Fruit fly (Drosophila melanogaster) whole organism, embryonic: ENCODE results near the gene CG10226.
A peak's percentile ranks its signal among the peaks of the same experiment; 100 is the strongest.

ENCODE experiments used
- Bteb2 ChIP-seq: fragments of 200-800 bp; sonication (Bioruptor generic); optimal IDR thresholded peaks from 2 replicates; lab custom pipeline; 2016; ENCODE audit warnings: missing biosample characterization, missing genetic modification characterization
- CG1024 ChIP-seq: fragments of 200-800 bp; sonication (Bioruptor generic); IDR thresholded peaks from 2 replicates; pipeline ENCODE4 v1.3.6; 2022; ENCODE audit warnings: missing biosample characterization, missing genetic modification characterization
- CG10654 ChIP-seq: fragments of 200-800 bp; sonication (Bioruptor generic); optimal IDR thresholded peaks from 2 replicates; lab custom pipeline; 2016; ENCODE audit warnings: missing biosample characterization, missing genetic modification characterization
- CG11085 ChIP-seq: fragments of 200-800 bp; sonication (Bioruptor generic); IDR thresholded peaks from 2 replicates; pipeline ENCODE4 v1.3.6; 2022; ENCODE audit warnings: missing biosample characterization, missing genetic modification characterization
- CG11093 ChIP-seq: fragments of 200-800 bp; sonication (Bioruptor generic); IDR thresholded peaks from 3 replicates; pipeline ENCODE4 v1.3.6; 2022; ENCODE audit warnings: missing biosample characterization, missing genetic modification characterization
- CG11456 ChIP-seq: fragments of 200-800 bp; sonication (Bioruptor generic); IDR thresholded peaks from 3 replicates; pipeline ENCODE4 v1.3.6; 2022; ENCODE audit warnings: missing biosample characterization, missing genetic modification characterization
- CG12219 ChIP-seq: fragments of 200-800 bp; sonication (Bioruptor generic); optimal IDR thresholded peaks from 3 replicates; lab custom pipeline; 2018; ENCODE audit warnings: missing biosample characterization, mild to moderate bottlenecking, missing genetic modification characterization
- CG1233 ChIP-seq: fragments of 200-800 bp; sonication (Bioruptor generic); optimal IDR thresholded peaks from 4 replicates; lab custom pipeline; 2018; ENCODE audit warnings: missing biosample characterization, mild to moderate bottlenecking, missing genetic modification characterization
- CG13296 ChIP-seq: fragments of 200-800 bp; sonication (Bioruptor generic); optimal IDR thresholded peaks from 3 replicates; lab custom pipeline; 2018; ENCODE audit warnings: missing biosample characterization, mild to moderate bottlenecking, missing genetic modification characterization
- CG13424 ChIP-seq: fragments of 200-800 bp; sonication (Bioruptor generic); optimal IDR thresholded peaks from 2 replicates; lab custom pipeline; 2019; ENCODE audit warnings: missing biosample characterization, mild to moderate bottlenecking, missing genetic modification characterization, moderate library complexity
- CG13894 ChIP-seq: fragments of 200-800 bp; sonication (Bioruptor generic); optimal IDR thresholded peaks from 3 replicates; lab custom pipeline; 2018; ENCODE audit warnings: missing biosample characterization, mild to moderate bottlenecking, missing genetic modification characterization, moderate library complexity
- CG2202 ChIP-seq: fragments of 200-800 bp; sonication (Bioruptor generic); optimal IDR thresholded peaks from 2 replicates; lab custom pipeline; 2018; ENCODE audit warnings: missing biosample characterization, mild to moderate bottlenecking, missing genetic modification characterization
- CG31441 ChIP-seq: fragments of 200-800 bp; sonication (Bioruptor generic); IDR thresholded peaks from 2 replicates; pipeline ENCODE4 v1.3.6; 2022; ENCODE audit warnings: missing biosample characterization, missing genetic modification characterization
- CG33213 ChIP-seq: fragments of 200-800 bp; sonication (Bioruptor generic); optimal IDR thresholded peaks from 3 replicates; lab custom pipeline; 2016; ENCODE audit warnings: missing biosample characterization, missing genetic modification characterization
- CG34422 ChIP-seq: fragments of 200-800 bp; sonication (Bioruptor generic); IDR thresholded peaks from 3 replicates; pipeline ENCODE4 v1.3.6; 2022; ENCODE audit warnings: missing biosample characterization, missing genetic modification characterization
- CG5245 ChIP-seq: fragments of 200-800 bp; sonication (Bioruptor generic); optimal IDR thresholded peaks from 3 replicates; lab custom pipeline; 2016; ENCODE audit warnings: missing biosample characterization, missing genetic modification characterization
- CG6175 ChIP-seq: fragments of 200-800 bp; sonication (Bioruptor generic); IDR thresholded peaks from 3 replicates; pipeline ENCODE4 v1.3.6; 2022; ENCODE audit warnings: missing biosample characterization, missing genetic modification characterization
- CG8924 ChIP-seq: fragments of 200-800 bp; optimal IDR thresholded peaks from 3 replicates; lab custom pipeline; 2019; ENCODE audit warnings: missing biosample characterization, mild to moderate bottlenecking, missing genetic modification characterization, moderate library complexity
- CG9797 ChIP-seq: fragments of 200-800 bp; sonication (Bioruptor generic); optimal IDR thresholded peaks from 3 replicates; lab custom pipeline; 2018; ENCODE audit warnings: missing biosample characterization, mild to moderate bottlenecking, missing genetic modification characterization
- CHES-1-like ChIP-seq: fragments of 200-800 bp; sonication (Bioruptor generic); optimal IDR thresholded peaks from 2 replicates; lab custom pipeline; 2016; ENCODE audit warnings: missing biosample characterization, missing genetic modification characterization
- Dip3 ChIP-seq: fragments of 200-800 bp; sonication (Bioruptor generic); optimal IDR thresholded peaks from 3 replicates; lab custom pipeline; 2016; ENCODE audit warnings: missing biosample characterization, missing genetic modification characterization
- Doc2 ChIP-seq: fragments of 200-800 bp; sonication (Bioruptor generic); IDR thresholded peaks from 2 replicates; pipeline ENCODE4 v1.3.6; 2022; ENCODE audit warnings: missing biosample characterization, missing genetic modification characterization
- Eip74EF ChIP-seq, 2 experiments: fragments of 200-800 bp in 1 of 2; fragments of >200 bp in 1 of 2; sonication (Bioruptor generic) in 1 of 2; optimal IDR thresholded peaks; 2 replicates each; lab custom pipeline; 2017 to 2019; ENCODE audit warnings: missing biosample characterization in 2 of 2, missing genetic modification characterization in 2 of 2, mild to moderate bottlenecking in 1 of 2, moderate library complexity in 1 of 2
- GATAe ChIP-seq: fragments of 200-800 bp; sonication (Bioruptor generic); conservative IDR thresholded peaks from 2 replicates; pipeline ENCODE4 v1.3.6; 2022; ENCODE audit warnings: missing biosample characterization, missing genetic modification characterization
- H2.0 ChIP-seq: fragments of 200-800 bp; sonication (Bioruptor generic); IDR thresholded peaks from 2 replicates; pipeline ENCODE4 v1.3.6; 2022; ENCODE audit warnings: missing biosample characterization, missing genetic modification characterization
- HLH54F ChIP-seq: fragments of 200-800 bp; sonication (Bioruptor generic); optimal IDR thresholded peaks from 3 replicates; lab custom pipeline; 2016; ENCODE audit warnings: missing biosample characterization, missing genetic modification characterization
- Mes4 ChIP-seq: fragments of 200-800 bp; sonication (Bioruptor generic); optimal IDR thresholded peaks from 2 replicates; lab custom pipeline; 2016; ENCODE audit warnings: missing biosample characterization, missing genetic modification characterization
- Nf-YA ChIP-seq: fragments of 200-800 bp; sonication (Bioruptor generic); IDR thresholded peaks from 2 replicates; pipeline ENCODE4 v1.3.6; 2022; ENCODE audit warnings: missing biosample characterization, missing genetic modification characterization
- Rx ChIP-seq: fragments of 200-800 bp; sonication (Bioruptor generic); IDR thresholded peaks from 2 replicates; pipeline ENCODE4 v1.3.6; 2022; ENCODE audit warnings: missing biosample characterization, missing genetic modification characterization
- aop ChIP-seq: fragments of 200-800 bp; sonication (Bioruptor generic); IDR thresholded peaks from 2 replicates; pipeline ENCODE4 v1.3.6; 2022; ENCODE audit warnings: missing biosample characterization, missing genetic modification characterization
- ci ChIP-seq: fragments of 200-800 bp; sonication (Bioruptor generic); IDR thresholded peaks from 3 replicates; pipeline ENCODE4 v1.3.6; 2022; ENCODE audit warnings: missing biosample characterization, missing genetic modification characterization
- crp ChIP-seq, 2 experiments: fragments of 200-800 bp; sonication (Bioruptor generic); optimal IDR thresholded peaks; 2 replicates in 1 of 2; 3 replicates in 1 of 2; lab custom pipeline; 2017; ENCODE audit warnings: missing biosample characterization in 2 of 2, missing genetic modification characterization in 2 of 2, mild to moderate bottlenecking in 1 of 2, moderate library complexity in 1 of 2
- dysf ChIP-seq: fragments of 200-800 bp; sonication (Bioruptor generic); IDR thresholded peaks from 3 replicates; pipeline ENCODE4 v1.3.6; 2022; ENCODE audit warnings: missing biosample characterization, missing genetic modification characterization
- emc ChIP-seq: fragments of 200-800 bp; sonication (Bioruptor generic); optimal IDR thresholded peaks from 2 replicates; lab custom pipeline; 2016; ENCODE audit warnings: missing biosample characterization, missing genetic modification characterization
- fu2 ChIP-seq: fragments of 200-800 bp; sonication (Bioruptor generic); optimal IDR thresholded peaks from 2 replicates; lab custom pipeline; 2016; ENCODE audit warnings: missing biosample characterization, missing genetic modification characterization
- h ChIP-seq: fragments of >200 bp; optimal IDR thresholded peaks from 2 replicates; lab custom pipeline; 2017
- hb ChIP-seq: fragments of 200-800 bp; sonication (Bioruptor generic); IDR thresholded peaks from 3 replicates; pipeline ENCODE4 v1.3.6; 2022; ENCODE audit warnings: missing biosample characterization, missing genetic modification characterization; ENCODE audit not compliant: partially characterized antibody
- her ChIP-seq: fragments of 200-800 bp; sonication (Bioruptor generic); optimal IDR thresholded peaks from 2 replicates; lab custom pipeline; 2016; ENCODE audit warnings: missing biosample characterization, missing genetic modification characterization
- luna ChIP-seq: fragments of 200-800 bp; sonication (Bioruptor generic); optimal IDR thresholded peaks from 2 replicates; lab custom pipeline; 2016; ENCODE audit warnings: missing biosample characterization, missing genetic modification characterization
- nerfin-2 ChIP-seq: fragments of 200-800 bp; sonication (Bioruptor generic); IDR thresholded peaks from 2 replicates; pipeline ENCODE4 v1.3.6; 2022; ENCODE audit warnings: missing biosample characterization, missing genetic modification characterization; ENCODE audit not compliant: partially characterized antibody
- org-1 ChIP-seq: fragments of 200-800 bp; sonication (Bioruptor generic); optimal IDR thresholded peaks from 2 replicates; lab custom pipeline; 2017; ENCODE audit warnings: missing biosample characterization, missing genetic modification characterization
- phol ChIP-seq: fragments of 200-800 bp; sonication (Bioruptor generic); optimal IDR thresholded peaks from 3 replicates; lab custom pipeline; 2018; ENCODE audit warnings: missing biosample characterization, mild to moderate bottlenecking, missing genetic modification characterization, moderate library complexity
- ranshi ChIP-seq: fragments of 200-800 bp; sonication (Bioruptor generic); IDR thresholded peaks from 2 replicates; pipeline ENCODE4 v1.3.6; 2022; ENCODE audit warnings: missing biosample characterization, missing genetic modification characterization
- repo ChIP-seq: fragments of 200-800 bp; sonication (Bioruptor generic); optimal IDR thresholded peaks from 2 replicates; lab custom pipeline; 2016; ENCODE audit warnings: missing biosample characterization, missing genetic modification characterization
- slou ChIP-seq: fragments of 200-800 bp; sonication (Bioruptor generic); optimal IDR thresholded peaks from 3 replicates; lab custom pipeline; 2016; ENCODE audit warnings: missing biosample characterization, missing genetic modification characterization
- stwl ChIP-seq: fragments of 200-800 bp; sonication (Bioruptor generic); optimal IDR thresholded peaks from 3 replicates; lab custom pipeline; 2018; ENCODE audit warnings: missing biosample characterization, mild to moderate bottlenecking, missing genetic modification characterization, moderate library complexity
- sug ChIP-seq: fragments of 200-800 bp; optimal IDR thresholded peaks from 2 replicates; lab custom pipeline; 2019; ENCODE audit warnings: missing biosample characterization, mild to moderate bottlenecking, missing genetic modification characterization, moderate library complexity
- toy ChIP-seq: fragments of 200-800 bp; sonication (Bioruptor generic); IDR thresholded peaks from 2 replicates; pipeline ENCODE4 v1.3.6; 2022; ENCODE audit warnings: missing biosample characterization, missing genetic modification characterization
- unc-4 ChIP-seq: fragments of 200-800 bp; sonication (Bioruptor generic); IDR thresholded peaks from 2 replicates; pipeline ENCODE4 v1.3.6; 2022; ENCODE audit warnings: missing biosample characterization, missing genetic modification characterization; ENCODE audit not compliant: partially characterized antibody
- usp ChIP-seq: fragments of >200 bp; optimal IDR thresholded peaks from 2 replicates; lab custom pipeline; 2017; ENCODE audit warnings: missing biosample characterization, missing genetic modification characterization
- wor ChIP-seq: fragments of 200-800 bp; sonication (Bioruptor generic); IDR thresholded peaks from 2 replicates; pipeline ENCODE4 v1.3.6; 2022; ENCODE audit warnings: missing biosample characterization, missing genetic modification characterization
- z ChIP-seq: fragments of 200-800 bp; sonication (Bioruptor generic); IDR thresholded peaks from 3 replicates; pipeline ENCODE4 v1.3.6; 2022; ENCODE audit warnings: missing biosample characterization, missing genetic modification characterization
- zfh1 ChIP-seq: fragments of 200-800 bp; sonication (Bioruptor generic); IDR thresholded peaks from 3 replicates; pipeline ENCODE4 v1.3.6; 2022; ENCODE audit warnings: missing biosample characterization, missing genetic modification characterization

The CG10226 gene

DNA sequence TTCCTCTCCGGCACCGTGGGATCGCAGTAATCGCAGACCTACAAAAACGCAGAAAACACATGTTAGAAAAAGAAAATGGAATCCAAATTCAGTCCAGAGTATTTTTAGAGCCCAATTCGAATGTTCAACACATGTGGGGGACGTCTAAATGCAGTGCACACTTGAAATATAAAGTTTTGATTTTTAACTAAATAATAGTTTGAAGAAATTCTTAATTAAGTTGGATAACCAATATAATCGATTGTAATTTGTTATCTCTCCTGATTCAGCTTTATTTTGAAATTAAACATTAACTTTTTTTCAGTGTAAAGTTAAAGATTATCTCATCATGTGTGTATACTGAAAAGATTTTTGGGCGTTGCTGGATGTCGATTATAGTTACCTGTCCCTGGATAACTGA lies 22.7 kb downstream of the CG10226 start (continued):
- TF ChIP-seq CG11456 (GFP tag; lab: Robert Waterston, UW), result no peak
- TF ChIP-seq CG1233 (GFP tag; lab: Kevin White, UChicago), result peak; percentile 61
- peak; percentile 58 for TF ChIP-seq Nf-YA (GFP tag; lab: Robert Waterston, UW)
- TF ChIP-seq Mes4 (GFP tag; lab: Kevin White, UChicago), result peak; percentile 18
- no peak for TF ChIP-seq h (lab: Kevin White, UChicago)
- no peak for TF ChIP-seq unc-4
- TF ChIP-seq phol (tag; lab: Kevin White, UChicago), result peak; percentile 86
- TF ChIP-seq CG1024, result peak; percentile 67
- no peak for TF ChIP-seq HLH54F (GFP tag; lab: Kevin White, UChicago)
- TF ChIP-seq CG11085, result no peak
- peak in 1 of 2 experiments; percentile 50 for TF ChIP-seq Eip74EF (GFP tag; optimal IDR thresholded peaks at IDR 0.05; lab: Kevin White, UChicago)
- no peak for TF ChIP-seq CG13894 (tag; lab: Kevin White, UChicago)
- no peak for TF ChIP-seq CG13296 (GFP tag; lab: Kevin White, UChicago)
- TF ChIP-seq crp (GFP tag; optimal IDR thresholded peaks at IDR 0.05; lab: Kevin White, UChicago), result peak in 1 of 2 experiments; percentile 22
- peak; percentile 46 for TF ChIP-seq CG12219 (GFP tag; lab: Kevin White, UChicago)
- no peak for TF ChIP-seq luna (GFP tag; lab: Kevin White, UChicago)
- no peak for TF ChIP-seq toy (GFP tag; lab: Robert Waterston, UW)
- TF ChIP-seq ranshi (GFP tag; lab: Robert Waterston, UW), result peak; percentile 50; the same call in 1 of the 2 replicates
- no peak for TF ChIP-seq CG33213 (GFP tag; lab: Kevin White, UChicago)
- TF ChIP-seq CG10654 (GFP tag; lab: Kevin White, UChicago), result peak; percentile 44
- no peak for TF ChIP-seq CG6175 (GFP tag; lab: Robert Waterston, UW)
- TF ChIP-seq dysf (GFP tag; lab: Robert Waterston, UW), result peak; percentile 48; the same call in 1 of the 3 replicates
- TF ChIP-seq wor (GFP tag; lab: Robert Waterston, UW), result 0 out of 2 replicates have a peak, but pooled peaks have one; percentile 32
- peak; percentile 86 for TF ChIP-seq CG31441 (GFP tag; lab: Robert Waterston, UW)
- no peak for TF ChIP-seq repo (GFP tag; lab: Kevin White, UChicago)
- TF ChIP-seq nerfin-2 (GFP tag; lab: Robert Waterston, UW), result no peak
- peak; percentile 4 for TF ChIP-seq Bteb2 (GFP tag; lab: Kevin White, UChicago)
- no peak for TF ChIP-seq Doc2
- no peak for TF ChIP-seq sug
- TF ChIP-seq CG11093 (GFP tag; lab: Robert Waterston, UW), result peak; percentile 48; the same call in 1 of the 3 replicates
- TF ChIP-seq GATAe (GFP tag; lab: Robert Waterston, UW), result no peak
- TF ChIP-seq hb (GFP tag; lab: Robert Waterston, UW), result no peak
- no peak for TF ChIP-seq z (GFP tag; lab: Robert Waterston, UW)
- peak; percentile 67 for TF ChIP-seq CG2202 (tag; lab: Kevin White, UChicago)
- TF ChIP-seq fu2 (GFP tag; lab: Kevin White, UChicago), result no peak
- no peak for TF ChIP-seq CHES-1-like (GFP tag; lab: Kevin White, UChicago)
- TF ChIP-seq zfh1 (GFP tag; lab: Robert Waterston, UW), result peak; percentile 69; the same call in 2 of the 3 replicates
- peak; percentile 66 for TF ChIP-seq H2.0 (GFP tag; lab: Robert Waterston, UW)
- peak; percentile 71 for TF ChIP-seq CG13424 (tag; lab: Kevin White, UChicago)
- peak; percentile 39 for TF ChIP-seq org-1 (GFP tag; lab: Kevin White, UChicago)
- peak; percentile 84 for TF ChIP-seq ci (GFP tag; lab: Robert Waterston, UW)
- TF ChIP-seq Rx (GFP tag; lab: Robert Waterston, UW), result no peak
- TF ChIP-seq CG8924, result peak; percentile 63
- TF ChIP-seq slou (GFP tag; lab: Kevin White, UChicago), result no peak
- TF ChIP-seq aop (GFP tag; lab: Robert Waterston, UW), result no peak
- TF ChIP-seq usp (GFP tag; lab: Kevin White, UChicago), result no peak
- no peak for TF ChIP-seq emc (GFP tag; lab: Kevin White, UChicago)
- TF ChIP-seq her (GFP tag; lab: Kevin White, UChicago), result no peak
- no peak for TF ChIP-seq Dip3 (GFP tag; lab: Kevin White, UChicago)
- no peak for TF ChIP-seq stwl (tag; lab: Kevin White, UChicago)
- TF ChIP-seq CG9797 (GFP tag; lab: Kevin White, UChicago), result no peak
- TF ChIP-seq CG5245 (GFP tag; lab: Kevin White, UChicago), result peak; percentile 50
- peak; percentile 58 for TF ChIP-seq CG34422 (GFP tag; lab: Robert Waterston, UW)
